Worm (Caenorhabditis elegans) whole organism, young adult: ENCODE results near the gene lgc-26.

ENCODE experiments used
- B0035.1 ChIP-seq: sonication (generic microtip); optimal IDR thresholded peaks from 2 replicates; lab custom pipeline; 2016; ENCODE audit warnings: missing genetic modification characterization, mild to moderate bottlenecking, missing compliant biosample characterization, missing genotype, missing genetic modification reagents
- F49E8.2 ChIP-seq: sonication (generic microtip); optimal IDR thresholded peaks from 3 replicates; lab custom pipeline; 2017; ENCODE audit warnings: missing genetic modification characterization, mild to moderate bottlenecking, missing compliant biosample characterization, antibody characterized with exemption, moderate library complexity; ENCODE audit not compliant: insufficient read depth
- F55B11.4 ChIP-seq: sonication (generic microtip); optimal IDR thresholded peaks from 2 replicates; lab custom pipeline; 2016; ENCODE audit warnings: missing compliant biosample characterization, missing genetic modification characterization, borderline replicate concordance; ENCODE audit not compliant: insufficient read depth
- ZK185.1 ChIP-seq: sonication (generic microtip); optimal IDR thresholded peaks from 2 replicates; lab custom pipeline; 2016; ENCODE audit warnings: mild to moderate bottlenecking, missing genetic modification characterization, missing compliant biosample characterization; ENCODE audit not compliant: poor library complexity, severe bottlenecking
- cebp-1 ChIP-seq, 2 experiments: fragments of 200-800 bp in 1 of 2; sonication (Bioruptor generic) in 1 of 2; sonication (generic microtip) in 1 of 2; IDR thresholded peaks in 1 of 2; optimal IDR thresholded peaks in 1 of 2; 2 replicates each; pipeline versions ENCODE4 v1.3.6 to Lab custom; 2017 to 2022; ENCODE audit warnings: missing compliant biosample characterization in 2 of 2, missing genetic modification characterization in 2 of 2, mild to moderate bottlenecking in 1 of 2, missing genetic modification reagents in 1 of 2, moderate library complexity in 1 of 2
- chd-7 ChIP-seq: sonication (generic microtip); optimal IDR thresholded peaks from 2 replicates; lab custom pipeline; 2016; ENCODE audit warnings: mild to moderate bottlenecking, missing genetic modification characterization, moderate library complexity, missing compliant biosample characterization
- nfya-1 ChIP-seq: sonication (generic microtip); optimal IDR thresholded peaks from 2 replicates; lab custom pipeline; 2017; ENCODE audit warnings: antibody characterized with exemption, missing compliant biosample characterization, missing genetic modification characterization, borderline replicate concordance; ENCODE audit not compliant: insufficient read depth
- nfya-2 ChIP-seq: fragments of 200-800 bp; sonication (Bioruptor generic); IDR thresholded peaks from 2 replicates; pipeline ENCODE4 v1.3.6; 2022; ENCODE audit warnings: missing genetic modification reagents, missing genetic modification characterization, missing compliant biosample characterization
- sea-2 ChIP-seq: fragments of 200-800 bp; sonication (Bioruptor generic); IDR thresholded peaks from 2 replicates; pipeline ENCODE4 v1.3.6; 2022; ENCODE audit warnings: missing genetic modification characterization, missing compliant biosample characterization
- snpc-3.4 ChIP-seq: sonication (generic microtip); optimal IDR thresholded peaks from 2 replicates; lab custom pipeline; 2017; ENCODE audit warnings: missing genetic modification characterization, mild to moderate bottlenecking, missing compliant biosample characterization, antibody characterized with exemption, moderate library complexity, missing genotype, missing genetic modification reagents
- unc-62 ChIP-seq: fragments of 150-350 bp; optimal IDR thresholded peaks from 2 replicates; lab custom pipeline; 2014; ENCODE audit warnings: missing biosample characterization, missing genetic modification reagents, missing genetic modification characterization

DNA sequence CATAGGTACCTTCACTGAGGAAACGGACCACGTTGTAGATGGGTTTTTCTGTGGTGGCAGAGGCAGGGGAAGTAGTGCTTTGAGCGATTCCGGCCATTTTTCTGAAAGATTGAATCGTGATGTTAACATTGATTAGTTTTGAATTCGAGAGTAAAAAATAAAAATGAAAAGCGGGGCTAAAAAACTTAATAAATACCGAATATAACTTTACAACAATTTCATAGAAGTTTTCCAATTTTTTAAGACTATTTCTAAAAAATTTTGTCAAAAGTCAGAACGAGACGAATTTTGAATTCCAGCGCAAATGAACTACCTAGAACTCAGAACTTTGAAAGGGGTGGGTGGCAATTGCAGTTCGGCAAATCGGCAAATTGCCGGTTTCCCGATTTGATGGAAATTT is 33.5 kb upstream of the lgc-26 start, which contains the start of gene kin-33:
- TF ChIP-seq nfya-1 (tag; lab: Kevin White, UChicago) = no peak
- TF ChIP-seq unc-62 = no peak
- no peak for TF ChIP-seq ZK185.1 (tag; lab: Kevin White, UChicago)
- no peak for TF ChIP-seq chd-7 (tag; lab: Kevin White, UChicago)
- TF ChIP-seq nfya-2 (GFP tag; lab: Robert Waterston, UW) = no peak
- no peak for TF ChIP-seq snpc-3.4 (tag; lab: Kevin White, UChicago)
- TF ChIP-seq F55B11.4 (tag; lab: Kevin White, UChicago) = no peak
- TF ChIP-seq B0035.1 = no peak
- TF ChIP-seq F49E8.2 (tag; lab: Kevin White, UChicago) = no peak
- TF ChIP-seq cebp-1 (GFP tag; IDR thresholded peaks at IDR 0.05; lab: Robert Waterston, UW) = no peak
- TF ChIP-seq cebp-1 (tag; optimal IDR thresholded peaks at IDR 0.05; lab: Kevin White, UChicago) = no peak
- TF ChIP-seq sea-2 (GFP tag; lab: Robert Waterston, UW) = no peak
